Worm (Caenorhabditis elegans) whole organism, young adult: ENCODE data around the gene F26D2.3.

Experiments used
- C06A6.2 ChIP-seq: fragments of 200-800 bp; sonication (Bioruptor generic); conservative IDR thresholded peaks from 2 replicates; pipeline ENCODE4 v1.3.6; 2022; ENCODE audit warnings: missing genetic modification characterization, missing compliant biosample characterization
- ama-1 ChIP-seq, 3 experiments: fragments of 150-350 bp in 1 of 3; sonication (generic microtip) in 2 of 3; optimal IDR thresholded peaks; 2 replicates each; lab custom pipeline; 2014 to 2018; ENCODE audit warnings: missing biosample characterization in 2 of 3, missing genetic modification characterization in 2 of 3, missing genetic modification reagents in 2 of 3
- aptf-2 ChIP-seq: fragments of 200-800 bp; sonication (Bioruptor generic); conservative IDR thresholded peaks from 2 replicates; pipeline ENCODE4 v1.3.6; 2022; ENCODE audit warnings: missing genetic modification reagents, missing genetic modification characterization, missing compliant biosample characterization
- aptf-3 ChIP-seq: fragments of 200-800 bp; sonication (Bioruptor generic); IDR thresholded peaks from 2 replicates; pipeline ENCODE4 v1.3.6; 2022; ENCODE audit warnings: missing genetic modification characterization, missing compliant biosample characterization
- madf-6 ChIP-seq: fragments of 200-800 bp; sonication (Bioruptor generic); IDR thresholded peaks from 2 replicates; pipeline ENCODE4 v1.3.6; 2022; ENCODE audit warnings: missing genetic modification reagents, missing genetic modification characterization, missing compliant biosample characterization
- mel-28 ChIP-seq: sonication (generic microtip); optimal IDR thresholded peaks from 2 replicates; lab custom pipeline; 2016; ENCODE audit warnings: borderline replicate concordance, mild to moderate bottlenecking, missing genetic modification characterization, missing compliant biosample characterization
- tlf-1 ChIP-seq: fragments of 200-800 bp; sonication (Bioruptor generic); optimal IDR thresholded peaks from 2 replicates; lab custom pipeline; 2018; ENCODE audit warnings: mild to moderate bottlenecking, missing genetic modification characterization, missing compliant biosample characterization
- unc-130 ChIP-seq: sonication (generic microtip); optimal IDR thresholded peaks from 2 replicates; lab custom pipeline; 2016; ENCODE audit warnings: missing genetic modification reagents, missing genetic modification characterization, missing compliant biosample characterization
- xnd-1 ChIP-seq: sonication (generic microtip); optimal IDR thresholded peaks from 2 replicates; lab custom pipeline; 2016; ENCODE audit warnings: missing genotype, missing genetic modification reagents, missing genetic modification characterization, missing compliant biosample characterization
- ztf-6 ChIP-seq: fragments of 200-800 bp; sonication (Bioruptor generic); IDR thresholded peaks from 2 replicates; pipeline ENCODE4 v1.3.6; 2022; ENCODE audit warnings: missing genetic modification reagents, missing genetic modification characterization, missing compliant biosample characterization

- TF ChIP-seq C06A6.2 (GFP tag; lab: Robert Waterston, UW) (no peak), unc-130 (GFP tag; lab: Kevin White, UChicago) (no peak), madf-6 (GFP tag; lab: Robert Waterston, UW) (no peak), tlf-1 (GFP tag; lab: Kevin White, UChicago) (no peak), mel-28 (tag; lab: Kevin White, UChicago) (no peak), ztf-6 (GFP tag; lab: Robert Waterston, UW) (no peak), xnd-1 (tag; lab: Kevin White, UChicago) (no peak), aptf-3 (GFP tag; lab: Robert Waterston, UW) (no peak), aptf-2 (GFP tag; lab: Robert Waterston, UW) (no peak), ama-1 (optimal IDR thresholded peaks at IDR 0.05; lab: Kevin White, UChicago) (no peak), ama-1 (GFP tag; optimal IDR thresholded peaks at IDR 0.05; lab: Kevin White, UChicago) (no peak)
Observed at ce11 chrV:16407663-16408062, at the start of gene F26D2.3.
